Fruit fly (Drosophila melanogaster) whole organism, prepupa: ENCODE measurements around the gene CG31826.
A peak's percentile ranks its signal among the peaks of the same experiment; 100 is the strongest.

Experiments used
- Blimp-1 ChIP-seq: fragments of 200-800 bp; sonication (Bioruptor generic); optimal IDR thresholded peaks from 3 replicates; lab custom pipeline; 2017; ENCODE audit warnings: missing biosample characterization, missing genetic modification characterization, mild to moderate bottlenecking, moderate library complexity, missing genetic modification reagents
- CG10631 ChIP-seq: fragments of 200-800 bp; sonication (Bioruptor generic); optimal IDR thresholded peaks from 2 replicates; lab custom pipeline; 2016; ENCODE audit warnings: missing biosample characterization, missing genetic modification characterization
- CG10669 ChIP-seq: fragments of 200-800 bp; sonication (Bioruptor generic); optimal IDR thresholded peaks from 3 replicates; lab custom pipeline; 2018; ENCODE audit warnings: missing biosample characterization, mild to moderate bottlenecking, missing genetic modification characterization, moderate library complexity
- CG11294 ChIP-seq: fragments of 200-800 bp; sonication (Bioruptor generic); IDR thresholded peaks from 2 replicates; pipeline ENCODE4 v1.3.6; 2022; ENCODE audit warnings: missing biosample characterization, missing genetic modification characterization
- CG11762 ChIP-seq: fragments of 200-800 bp; sonication (Bioruptor generic); optimal IDR thresholded peaks from 3 replicates; lab custom pipeline; 2016; ENCODE audit warnings: missing biosample characterization, missing genetic modification characterization; ENCODE audit not compliant: insufficient read depth
- CG11902 ChIP-seq: fragments of 200-800 bp; sonication (Bioruptor generic); optimal IDR thresholded peaks from 3 replicates; lab custom pipeline; 2016; ENCODE audit warnings: missing biosample characterization, missing genetic modification characterization
- CG1621 ChIP-seq: fragments of 200-800 bp; sonication (Bioruptor generic); optimal IDR thresholded peaks from 3 replicates; lab custom pipeline; 2018; ENCODE audit warnings: missing biosample characterization, mild to moderate bottlenecking, missing genetic modification characterization
- CG16779 ChIP-seq: fragments of 200-800 bp; sonication (Bioruptor generic); optimal IDR thresholded peaks from 3 replicates; lab custom pipeline; 2017; ENCODE audit warnings: missing biosample characterization, mild to moderate bottlenecking, missing genetic modification characterization
- CG3032 ChIP-seq: fragments of 200-800 bp; optimal IDR thresholded peaks from 2 replicates; lab custom pipeline; 2019; ENCODE audit warnings: missing biosample characterization, mild to moderate bottlenecking, missing genetic modification characterization, moderate library complexity
- CG31627 ChIP-seq: fragments of 200-800 bp; sonication (Bioruptor generic); optimal IDR thresholded peaks from 3 replicates; lab custom pipeline; 2016; ENCODE audit warnings: missing biosample characterization, missing genetic modification characterization
- CG32006 ChIP-seq: fragments of 200-800 bp; sonication (Bioruptor generic); optimal IDR thresholded peaks from 3 replicates; lab custom pipeline; 2017; ENCODE audit warnings: missing biosample characterization, mild to moderate bottlenecking, missing genetic modification characterization
- CG34406 ChIP-seq: fragments of 200-800 bp; sonication (Bioruptor generic); optimal IDR thresholded peaks from 3 replicates; lab custom pipeline; 2016; ENCODE audit warnings: missing biosample characterization, missing genetic modification characterization
- CG3919 ChIP-seq: fragments of 200-800 bp; sonication (Bioruptor generic); optimal IDR thresholded peaks from 3 replicates; lab custom pipeline; 2016; ENCODE audit warnings: missing biosample characterization, missing genetic modification characterization
- CG6163 ChIP-seq: fragments of 200-800 bp; sonication (Bioruptor generic); IDR thresholded peaks from 3 replicates; pipeline ENCODE4 v1.3.6; 2022; ENCODE audit warnings: missing biosample characterization, missing genetic modification characterization
- CG6276 ChIP-seq: fragments of 200-800 bp; sonication (Bioruptor generic); optimal IDR thresholded peaks from 2 replicates; lab custom pipeline; 2017; ENCODE audit warnings: missing biosample characterization, mild to moderate bottlenecking, missing genetic modification characterization
- CG6792 ChIP-seq: fragments of 200-800 bp; sonication (Bioruptor generic); optimal IDR thresholded peaks from 3 replicates; lab custom pipeline; 2016; ENCODE audit warnings: missing biosample characterization, missing genetic modification characterization
- CG6854 ChIP-seq: fragments of 200-800 bp; sonication (Bioruptor generic); optimal IDR thresholded peaks from 2 replicates; lab custom pipeline; 2017; ENCODE audit warnings: missing biosample characterization, mild to moderate bottlenecking, missing genetic modification characterization
- CG7368 ChIP-seq: fragments of 200-800 bp; sonication (Bioruptor generic); optimal IDR thresholded peaks from 3 replicates; lab custom pipeline; 2016; ENCODE audit warnings: missing biosample characterization, missing genetic modification characterization
- CG8119 ChIP-seq: fragments of 200-800 bp; sonication (Bioruptor generic); IDR thresholded peaks from 3 replicates; pipeline ENCODE4 v1.3.6; 2022; ENCODE audit warnings: missing biosample characterization, missing genetic modification characterization
- CG8319 ChIP-seq: fragments of 200-800 bp; sonication (Bioruptor generic); optimal IDR thresholded peaks from 3 replicates; lab custom pipeline; 2016; ENCODE audit warnings: missing biosample characterization, missing genetic modification characterization
- CG8632 ChIP-seq: fragments of 200-800 bp; sonication (Bioruptor generic); optimal IDR thresholded peaks from 3 replicates; lab custom pipeline; 2016; ENCODE audit warnings: missing biosample characterization, missing genetic modification characterization
- Eip75B ChIP-seq: fragments of 200-800 bp; sonication (Bioruptor generic); optimal IDR thresholded peaks from 3 replicates; lab custom pipeline; 2016; ENCODE audit warnings: missing biosample characterization, missing genetic modification characterization
- Eip78C ChIP-seq: fragments of 200-800 bp; sonication (Bioruptor generic); peaks from one replicate; lab custom pipeline; 2016; ENCODE audit warnings: missing biosample characterization, missing genetic modification characterization
- Eip93F ChIP-seq: fragments of 200-800 bp; sonication (Bioruptor generic); optimal IDR thresholded peaks from 2 replicates; lab custom pipeline; 2016; ENCODE audit warnings: missing biosample characterization, mild to moderate bottlenecking, missing genetic modification characterization
- Gug ChIP-seq: fragments of 200-800 bp; sonication (Bioruptor generic); IDR thresholded peaks from 2 replicates; pipeline ENCODE4 v1.3.6; 2022; ENCODE audit warnings: missing biosample characterization, missing genetic modification characterization
- Hr4 ChIP-seq: fragments of 200-800 bp; sonication (Bioruptor generic); optimal IDR thresholded peaks from 3 replicates; lab custom pipeline; 2016; ENCODE audit warnings: missing biosample characterization, missing genetic modification characterization
- Lpt ChIP-seq: fragments of 200-800 bp; sonication (Bioruptor generic); optimal IDR thresholded peaks from 3 replicates; lab custom pipeline; 2016; ENCODE audit warnings: missing biosample characterization, missing genetic modification characterization
- Met ChIP-seq: fragments of 200-800 bp; sonication (Bioruptor generic); optimal IDR thresholded peaks from 3 replicates; lab custom pipeline; 2016; ENCODE audit warnings: missing biosample characterization, missing genetic modification characterization
- OdsH ChIP-seq: fragments of 200-800 bp; sonication (Bioruptor generic); optimal IDR thresholded peaks from 3 replicates; lab custom pipeline; 2016; ENCODE audit warnings: missing biosample characterization, missing genetic modification characterization
- Sox102F ChIP-seq: fragments of 200-800 bp; sonication (Bioruptor generic); optimal IDR thresholded peaks from 2 replicates; lab custom pipeline; 2016; ENCODE audit warnings: missing biosample characterization, mild to moderate bottlenecking, missing genetic modification characterization
- Sox14 ChIP-seq: fragments of 200-800 bp; sonication (Bioruptor generic); optimal IDR thresholded peaks from 3 replicates; lab custom pipeline; 2016; ENCODE audit warnings: missing biosample characterization, missing genetic modification characterization
- achi ChIP-seq: fragments of 200-800 bp; sonication (Bioruptor generic); optimal IDR thresholded peaks from 3 replicates; lab custom pipeline; 2016; ENCODE audit warnings: missing biosample characterization, missing genetic modification characterization
- acj6 ChIP-seq: fragments of 200-800 bp; sonication (Bioruptor generic); optimal IDR thresholded peaks from 3 replicates; lab custom pipeline; 2016; ENCODE audit warnings: missing biosample characterization, missing genetic modification characterization
- dac ChIP-seq: fragments of 200-800 bp; sonication (Bioruptor generic); optimal IDR thresholded peaks from 2 replicates; lab custom pipeline; 2017; ENCODE audit warnings: missing biosample characterization, mild to moderate bottlenecking, missing genetic modification characterization
- dsx ChIP-seq: fragments of 200-800 bp; optimal IDR thresholded peaks from 3 replicates; lab custom pipeline; 2019; ENCODE audit warnings: missing biosample characterization, mild to moderate bottlenecking, missing genetic modification characterization, moderate library complexity; ENCODE audit not compliant: poor library complexity, severe bottlenecking
- fd85E ChIP-seq: fragments of 200-800 bp; sonication (Bioruptor generic); optimal IDR thresholded peaks from 3 replicates; lab custom pipeline; 2016; ENCODE audit warnings: missing biosample characterization, missing genetic modification characterization
- fkh ChIP-seq: fragments of 200-800 bp; sonication (Bioruptor generic); optimal IDR thresholded peaks from 3 replicates; lab custom pipeline; 2017; ENCODE audit warnings: missing biosample characterization, mild to moderate bottlenecking, missing genetic modification characterization, moderate library complexity
- lz ChIP-seq: fragments of 200-800 bp; sonication (Bioruptor generic); optimal IDR thresholded peaks from 3 replicates; lab custom pipeline; 2016; ENCODE audit warnings: missing biosample characterization, missing genetic modification characterization
- pdm3 ChIP-seq: fragments of 200-800 bp; sonication (Bioruptor generic); optimal IDR thresholded peaks from 3 replicates; lab custom pipeline; 2016; ENCODE audit warnings: missing biosample characterization, missing genetic modification characterization
- salr ChIP-seq, 2 experiments: fragments of 200-800 bp; sonication (Bioruptor generic); optimal IDR thresholded peaks; 3 replicates each; lab custom pipeline; 2016 to 2018; ENCODE audit warnings: missing biosample characterization in 2 of 2, missing genetic modification characterization in 2 of 2, mild to moderate bottlenecking in 1 of 2
- spab ChIP-seq: fragments of 200-800 bp; sonication (Bioruptor generic); optimal IDR thresholded peaks from 2 replicates; lab custom pipeline; 2017; ENCODE audit warnings: missing biosample characterization, mild to moderate bottlenecking, missing genetic modification characterization, missing genetic modification reagents
- ss ChIP-seq, 2 experiments: fragments of 200-800 bp; sonication (Bioruptor generic); optimal IDR thresholded peaks; 2 replicates in 1 of 2; 3 replicates in 1 of 2; lab custom pipeline; 2017 to 2018; ENCODE audit warnings: mild to moderate bottlenecking in 2 of 2, missing biosample characterization in 2 of 2, missing genetic modification characterization in 2 of 2, moderate library complexity in 1 of 2
- svp ChIP-seq: fragments of 200-800 bp; sonication (Bioruptor generic); peaks from one replicate; lab custom pipeline; 2016; ENCODE audit warnings: missing biosample characterization, missing genetic modification characterization

Gene CG31826

dm6 chr2L:15746600-15747393 is 26.1 kb downstream of the CG31826 start (continued):
- peak; percentile 86 for TF ChIP-seq CG8632 (GFP tag; lab: Kevin White, UChicago)
- peak; percentile 78 for TF ChIP-seq svp (GFP tag; lab: Kevin White, UChicago)
- TF ChIP-seq CG11762 (GFP tag; lab: Kevin White, UChicago): peak; percentile 76
- peak; percentile 86 for TF ChIP-seq OdsH (GFP tag; lab: Kevin White, UChicago)
- peak; percentile 79 for TF ChIP-seq achi (GFP tag; lab: Kevin White, UChicago)
- TF ChIP-seq CG10631 (GFP tag; lab: Kevin White, UChicago): peak; percentile 90
- peak; percentile 77 for TF ChIP-seq CG10669
- TF ChIP-seq CG7368 (GFP tag; lab: Kevin White, UChicago): no peak
- no peak for TF ChIP-seq CG16779
- TF ChIP-seq Gug (GFP tag; lab: Robert Waterston, UW): peak; percentile 36; the same call in 1 of the 2 replicates
- peak; percentile 70 for TF ChIP-seq spab (GFP tag; lab: Kevin White, UChicago)
- peak; percentile 49 for TF ChIP-seq CG6854 (GFP tag; lab: Kevin White, UChicago)
- TF ChIP-seq Eip75B: peak; percentile 53
- TF ChIP-seq Hr4: peak; percentile 47
- TF ChIP-seq CG11902 (GFP tag; lab: Kevin White, UChicago): peak; percentile 74
- peak; percentile 70 for TF ChIP-seq Met (GFP tag; lab: Kevin White, UChicago)
- no peak for TF ChIP-seq Eip93F (GFP tag; lab: Kevin White, UChicago)
- peak; percentile 49 for TF ChIP-seq Lpt
- TF ChIP-seq CG34406 (GFP tag; lab: Kevin White, UChicago): peak; percentile 90
- TF ChIP-seq fd85E (GFP tag; lab: Kevin White, UChicago): no peak
- peak; percentile 71 for TF ChIP-seq dac
- peak; percentile 77 for TF ChIP-seq CG6792 (GFP tag; lab: Kevin White, UChicago)
- peak; percentile 58 for TF ChIP-seq CG31627 (GFP tag; lab: Kevin White, UChicago)
- peak; percentile 89 for TF ChIP-seq CG8119 (GFP tag; lab: Robert Waterston, UW)
- peak in 1 of 2 experiments; percentile 87 for TF ChIP-seq salr (GFP tag; optimal IDR thresholded peaks at IDR 0.05; lab: Kevin White, UChicago)
- peak; percentile 92 for TF ChIP-seq CG32006 (GFP tag; lab: Kevin White, UChicago)
- TF ChIP-seq Eip78C (GFP tag; lab: Kevin White, UChicago): peak; percentile 89
- TF ChIP-seq CG1621 (tag; lab: Kevin White, UChicago): peak; percentile 20
- TF ChIP-seq dsx (GFP tag; lab: Kevin White, UChicago): peak; percentile 99
- TF ChIP-seq, all 60 proteins: peak for 50

DNA sequence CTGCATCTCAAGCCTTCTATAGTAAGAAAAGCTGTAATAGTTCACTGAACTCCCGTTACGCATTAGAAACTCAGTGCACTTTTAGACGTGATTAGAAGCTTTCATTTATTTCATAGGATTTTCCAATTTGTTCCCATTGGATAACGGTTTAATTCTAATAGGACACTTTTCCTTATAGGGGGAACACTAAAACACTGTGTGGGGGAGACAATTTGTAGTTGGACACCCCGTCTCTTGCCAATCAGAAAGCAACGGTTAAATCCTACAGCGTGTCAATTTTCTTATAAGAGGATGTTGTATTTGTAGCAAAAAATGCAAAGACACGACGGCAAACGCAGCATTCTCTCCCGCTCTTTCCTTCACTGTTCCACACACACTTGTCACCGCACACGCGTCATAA is 26.9 kb downstream of the CG31826 start:
- TF ChIP-seq CG1621 (tag; lab: Kevin White, UChicago) (no peak), CG11294 (GFP tag; lab: Robert Waterston, UW) (no peak), svp (GFP tag; lab: Kevin White, UChicago) (no peak)

dm6 chr2L:15745036-15745854 is 27.7 kb downstream of the CG31826 start:
- TF ChIP-seq Blimp-1 (no peak), OdsH (GFP tag; lab: Kevin White, UChicago) (no peak), CG3032 (no peak), Eip75B (no peak), CG6792 (GFP tag; lab: Kevin White, UChicago) (no peak), CG8319 (GFP tag; lab: Kevin White, UChicago) (no peak), CG10631 (GFP tag; lab: Kevin White, UChicago) (no peak), CG3919 (GFP tag; lab: Kevin White, UChicago) (no peak), Sox102F (GFP tag; lab: Kevin White, UChicago) (peak; percentile 14), Gug (GFP tag; lab: Robert Waterston, UW) (no peak), Sox14 (peak; percentile 65), lz (no peak), CG34406 (GFP tag; lab: Kevin White, UChicago) (no peak), acj6 (GFP tag; lab: Kevin White, UChicago) (no peak), CG7368 (GFP tag; lab: Kevin White, UChicago) (no peak), fd85E (GFP tag; lab: Kevin White, UChicago) (no peak), fkh (GFP tag; lab: Kevin White, UChicago) (no peak), CG8632 (GFP tag; lab: Kevin White, UChicago) (no peak), salr (GFP tag; optimal IDR thresholded peaks at IDR 0.05; lab: Kevin White, UChicago) (no peak), pdm3 (GFP tag; lab: Kevin White, UChicago) (no peak), ss (GFP tag; optimal IDR thresholded peaks at IDR 0.05; lab: Kevin White, UChicago) (peak; percentile 11 to 21), CG6276 (GFP tag; lab: Kevin White, UChicago) (no peak), CG6163 (peak; percentile 40; the same call in 1 of the 3 replicates), Eip78C (GFP tag; lab: Kevin White, UChicago) (peak; percentile 65), dsx (GFP tag; lab: Kevin White, UChicago) (peak; percentile 2)
